Fruit fly (Drosophila melanogaster) whole organism, pupa: ENCODE measurements around the gene CG33795.
A peak's percentile ranks its signal among the peaks of the same experiment; 100 is the strongest.

Experiments
- CG10348 ChIP-seq: fragments of 200-800 bp; sonication (Bioruptor generic); IDR thresholded peaks from 2 replicates; pipeline ENCODE4 v1.3.6; 2022; ENCODE audit warnings: missing biosample characterization, missing genetic modification characterization
- CG13204 ChIP-seq: fragments of 200-800 bp; sonication (Bioruptor generic); optimal IDR thresholded peaks from 2 replicates; lab custom pipeline; 2018; ENCODE audit warnings: missing biosample characterization, mild to moderate bottlenecking, missing genetic modification characterization, moderate library complexity
- CG17806 ChIP-seq: fragments of 200-800 bp; sonication (Bioruptor generic); optimal IDR thresholded peaks from 2 replicates; lab custom pipeline; 2018; ENCODE audit warnings: missing biosample characterization, mild to moderate bottlenecking, missing genetic modification characterization, moderate library complexity
- CG8301 ChIP-seq: fragments of 200-800 bp; sonication (Bioruptor generic); optimal IDR thresholded peaks from 2 replicates; lab custom pipeline; 2018; ENCODE audit warnings: missing biosample characterization, mild to moderate bottlenecking, missing genetic modification characterization
- EcR ChIP-seq: fragments of 200-800 bp; sonication (Bioruptor generic); optimal IDR thresholded peaks from 3 replicates; lab custom pipeline; 2019; ENCODE audit warnings: missing biosample characterization, missing genetic modification characterization, mild to moderate bottlenecking, moderate library complexity, missing genetic modification reagents
- Pif1A ChIP-seq: fragments of 200-800 bp; sonication (Bioruptor generic); optimal IDR thresholded peaks from 3 replicates; lab custom pipeline; 2016; ENCODE audit warnings: missing biosample characterization, missing genetic modification characterization

DNA sequence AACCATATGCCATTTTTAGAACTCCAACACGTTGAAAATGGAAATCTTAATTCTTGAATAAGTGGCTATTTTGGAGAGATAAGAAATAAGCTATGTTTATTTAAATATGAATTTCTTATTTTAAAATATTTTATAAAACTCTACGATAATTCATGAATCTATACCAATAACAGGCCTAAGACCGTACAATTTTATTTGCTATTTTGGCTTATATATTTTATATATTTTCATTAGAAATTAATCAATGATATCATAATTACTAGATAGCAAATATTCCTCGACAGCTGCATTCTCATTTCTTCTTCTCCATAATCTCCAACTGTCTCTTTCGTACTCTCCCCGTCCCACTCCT is 40.7 kb upstream of the CG33795 start:
- TF ChIP-seq EcR: no peak
- TF ChIP-seq CG8301 (tag; lab: Kevin White, UChicago): no peak
- TF ChIP-seq CG13204: no peak
- no peak for TF ChIP-seq Pif1A
- no peak for TF ChIP-seq CG10348 (GFP tag; lab: Robert Waterston, UW)
- TF ChIP-seq CG17806 (tag; lab: Kevin White, UChicago): peak; percentile 10
